Worm (Caenorhabditis elegans) whole organism, L1 larva: ENCODE data around the gene act-3.

Experiments used
- C04F5.9 ChIP-seq: sonication (generic microtip); optimal IDR thresholded peaks from 2 replicates; lab custom pipeline; 2016; ENCODE audit warnings: missing genetic modification characterization, missing compliant biosample characterization
- aha-1 ChIP-seq: fragments of 150-350 bp; optimal IDR thresholded peaks from 2 replicates; lab custom pipeline; 2014; ENCODE audit warnings: missing biosample characterization, missing genetic modification characterization
- aly-2 ChIP-seq: fragments of 150-350 bp; optimal IDR thresholded peaks from 2 replicates; lab custom pipeline; 2014; ENCODE audit warnings: missing biosample characterization, missing genetic modification characterization
- ama-1 ChIP-seq: fragments of 150-350 bp; optimal IDR thresholded peaks from 2 replicates; lab custom pipeline; 2014
- ceh-63 ChIP-seq: fragments of 200-800 bp; sonication (Bioruptor generic); optimal IDR thresholded peaks from 2 replicates; lab custom pipeline; 2018; ENCODE audit warnings: mild to moderate bottlenecking, missing genetic modification characterization, missing compliant biosample characterization
- ceh-8 ChIP-seq: fragments of 200-800 bp; sonication (Bioruptor generic); optimal IDR thresholded peaks from 2 replicates; lab custom pipeline; 2018; ENCODE audit warnings: mild to moderate bottlenecking, missing genetic modification characterization, moderate library complexity, missing compliant biosample characterization
- ceh-88 ChIP-seq: fragments of 200-800 bp; sonication (Bioruptor generic); IDR thresholded peaks from 2 replicates; pipeline ENCODE4 v1.3.6; 2022; ENCODE audit warnings: missing genetic modification characterization, missing compliant biosample characterization
- dpl-1 ChIP-seq, 3 experiments: fragments of 150-350 bp in 2 of 3; sonication (generic microtip) in 1 of 3; optimal IDR thresholded peaks; 2 replicates each; lab custom pipeline; 2014 to 2017; ENCODE audit warnings: missing biosample characterization in 3 of 3, missing genetic modification characterization in 3 of 3, missing genetic modification reagents in 3 of 3
- dsc-1 ChIP-seq: sonication (generic microtip); optimal IDR thresholded peaks from 2 replicates; lab custom pipeline; 2016; ENCODE audit warnings: mild to moderate bottlenecking, missing genetic modification characterization, missing compliant biosample characterization
- efl-1 ChIP-seq, 4 experiments: fragments of 150-350 bp; optimal IDR thresholded peaks in 3 of 4; peaks in 1 of 4; 1 replicate in 1 of 4; 2 replicates in 3 of 4; lab custom pipeline; 2014; ENCODE audit warnings: missing biosample characterization in 2 of 4, missing genetic modification characterization in 2 of 4, missing genetic modification reagents in 2 of 4
- egl-13 ChIP-seq: sonication (generic microtip); optimal IDR thresholded peaks from 2 replicates; lab custom pipeline; 2016; ENCODE audit warnings: missing genotype, missing genetic modification reagents, missing genetic modification characterization, missing compliant biosample characterization
- egl-27 ChIP-seq, 2 experiments: fragments of 150-350 bp in 1 of 2; sonication (generic microtip); optimal IDR thresholded peaks; 3 replicates each; lab custom pipeline; 2017 to 2018; ENCODE audit warnings: missing biosample characterization in 2 of 2, missing genetic modification characterization in 2 of 2, missing genetic modification reagents in 2 of 2
- fkh-10 ChIP-seq: sonication (generic microtip); optimal IDR thresholded peaks from 2 replicates; lab custom pipeline; 2017; ENCODE audit warnings: missing biosample characterization, missing genetic modification reagents, missing genetic modification characterization
- fkh-4 ChIP-seq: sonication (generic microtip); optimal IDR thresholded peaks from 2 replicates; lab custom pipeline; 2016; ENCODE audit warnings: missing compliant biosample characterization, missing genetic modification characterization, borderline replicate concordance
- fkh-8 ChIP-seq: sonication (generic microtip); optimal IDR thresholded peaks from 2 replicates; lab custom pipeline; 2016; ENCODE audit warnings: mild to moderate bottlenecking, missing genetic modification characterization, missing compliant biosample characterization
- grh-1 ChIP-seq: fragments of 200-800 bp; sonication (Bioruptor generic); IDR thresholded peaks from 2 replicates; pipeline ENCODE4 v1.3.6; 2022; ENCODE audit warnings: missing genetic modification reagents, missing genetic modification characterization, missing compliant biosample characterization
- lin-13 ChIP-seq: fragments of 150-350 bp; optimal IDR thresholded peaks from 2 replicates; lab custom pipeline; 2014; ENCODE audit warnings: missing biosample characterization, missing genetic modification reagents, missing genetic modification characterization
- lin-14 ChIP-seq: fragments of 200-800 bp; sonication (Bioruptor generic); optimal IDR thresholded peaks from 2 replicates; lab custom pipeline; 2018; ENCODE audit warnings: mild to moderate bottlenecking, missing genetic modification characterization, moderate library complexity, missing compliant biosample characterization
- lin-35 ChIP-seq, 2 experiments: fragments of 150-350 bp; optimal IDR thresholded peaks; 2 replicates each; lab custom pipeline; 2014; ENCODE audit warnings: missing biosample characterization in 2 of 2, missing genetic modification characterization in 2 of 2, missing genetic modification reagents in 2 of 2
- lsy-2 ChIP-seq, 2 experiments: fragments of 150-350 bp; optimal IDR thresholded peaks; 2 replicates each; lab custom pipeline; 2014; ENCODE audit warnings: missing biosample characterization in 2 of 2, missing genetic modification characterization in 2 of 2
- mab-9 ChIP-seq: fragments of 200-800 bp; sonication (Bioruptor generic); IDR thresholded peaks from 2 replicates; pipeline ENCODE4 v1.3.6; 2022; ENCODE audit warnings: missing genetic modification reagents, missing genetic modification characterization, missing compliant biosample characterization
- mdl-1 ChIP-seq, 2 experiments: fragments of 150-350 bp; optimal IDR thresholded peaks; 2 replicates each; lab custom pipeline; 2014 to 2017; ENCODE audit warnings: missing biosample characterization in 2 of 2, missing genetic modification characterization in 2 of 2, inconsistent platforms in 1 of 2
- nhr-11 ChIP-seq: fragments of 150-350 bp; optimal IDR thresholded peaks from 2 replicates; lab custom pipeline; 2014; ENCODE audit warnings: missing biosample characterization, missing genetic modification characterization
- nhr-19 ChIP-seq: fragments of 200-800 bp; sonication (Bioruptor generic); conservative IDR thresholded peaks from 2 replicates; pipeline ENCODE4 v1.3.6; 2022; ENCODE audit warnings: missing genetic modification characterization, missing compliant biosample characterization
- nhr-20 ChIP-seq: sonication (generic microtip); optimal IDR thresholded peaks from 2 replicates; lab custom pipeline; 2016; ENCODE audit warnings: mild to moderate bottlenecking, missing genetic modification characterization, missing compliant biosample characterization
- nhr-28 ChIP-seq: fragments of 150-350 bp; optimal IDR thresholded peaks from 2 replicates; lab custom pipeline; 2014; ENCODE audit warnings: missing biosample characterization, missing genetic modification characterization
- nhr-47 ChIP-seq: sonication (generic microtip); optimal IDR thresholded peaks from 2 replicates; lab custom pipeline; 2016; ENCODE audit warnings: mild to moderate bottlenecking, missing genetic modification characterization, moderate library complexity, missing compliant biosample characterization
- nhr-71 ChIP-seq: sonication (generic microtip); optimal IDR thresholded peaks from 2 replicates; lab custom pipeline; 2016; ENCODE audit warnings: mild to moderate bottlenecking, missing genetic modification characterization, moderate library complexity, missing compliant biosample characterization
- nhr-90 ChIP-seq: sonication (generic microtip); optimal IDR thresholded peaks from 2 replicates; lab custom pipeline; 2016; ENCODE audit warnings: mild to moderate bottlenecking, missing genetic modification characterization, missing compliant biosample characterization; ENCODE audit not compliant: poor library complexity
- pag-3 ChIP-seq: sonication (generic microtip); optimal IDR thresholded peaks from 2 replicates; lab custom pipeline; 2017; ENCODE audit warnings: missing genetic modification characterization, mild to moderate bottlenecking, missing compliant biosample characterization, antibody characterized with exemption, borderline replicate concordance; ENCODE audit not compliant: insufficient read depth
- pqm-1 ChIP-seq: sonication (generic microtip); optimal IDR thresholded peaks from 3 replicates; lab custom pipeline; 2017; ENCODE audit warnings: missing biosample characterization, missing genetic modification characterization
- rnt-1 ChIP-seq: sonication (generic microtip); optimal IDR thresholded peaks from 2 replicates; lab custom pipeline; 2016; ENCODE audit warnings: mild to moderate bottlenecking, missing genetic modification characterization, moderate library complexity, missing compliant biosample characterization
- skn-1 ChIP-seq: fragments of 150-350 bp; optimal IDR thresholded peaks from 2 replicates; lab custom pipeline; 2014; ENCODE audit warnings: missing biosample characterization, missing genetic modification characterization
- snu-23 ChIP-seq: sonication (generic microtip); optimal IDR thresholded peaks from 2 replicates; lab custom pipeline; 2016; ENCODE audit warnings: missing genetic modification characterization, missing compliant biosample characterization
- sox-4 ChIP-seq: sonication (generic microtip); optimal IDR thresholded peaks from 2 replicates; lab custom pipeline; 2016; ENCODE audit warnings: missing genetic modification characterization, missing compliant biosample characterization
- sptf-1 ChIP-seq: fragments of 150-350 bp; optimal IDR thresholded peaks from 2 replicates; lab custom pipeline; 2014; ENCODE audit warnings: missing biosample characterization, missing genetic modification characterization
- sup-37 ChIP-seq: fragments of 200-800 bp; sonication (Bioruptor generic); optimal IDR thresholded peaks from 2 replicates; lab custom pipeline; 2018; ENCODE audit warnings: mild to moderate bottlenecking, missing genetic modification characterization, missing compliant biosample characterization
- tbx-2 ChIP-seq: sonication (generic microtip); optimal IDR thresholded peaks from 2 replicates; lab custom pipeline; 2016; ENCODE audit warnings: missing genetic modification characterization, missing compliant biosample characterization
- unc-62 ChIP-seq: fragments of 150-350 bp; optimal IDR thresholded peaks from 2 replicates; lab custom pipeline; 2014; ENCODE audit warnings: missing biosample characterization, missing genetic modification reagents, missing genetic modification characterization
- unc-86 ChIP-seq: sonication (generic microtip); optimal IDR thresholded peaks from 2 replicates; lab custom pipeline; 2016; ENCODE audit warnings: missing genetic modification characterization, missing compliant biosample characterization
- unc-98 ChIP-seq: fragments of 200-800 bp; sonication (Bioruptor generic); IDR thresholded peaks from 2 replicates; pipeline ENCODE4 v1.3.6; 2022; ENCODE audit warnings: missing genetic modification characterization, missing compliant biosample characterization
- vab-15 ChIP-seq: sonication (generic microtip); optimal IDR thresholded peaks from 2 replicates; lab custom pipeline; 2017; ENCODE audit warnings: missing genotype, mild to moderate bottlenecking, missing genetic modification characterization, missing compliant biosample characterization
- zag-1 ChIP-seq: fragments of 150-350 bp; optimal IDR thresholded peaks from 2 replicates; lab custom pipeline; 2014; ENCODE audit warnings: missing biosample characterization, missing genetic modification characterization
- zip-4 ChIP-seq: fragments of 200-800 bp; sonication (Bioruptor generic); optimal IDR thresholded peaks from 2 replicates; lab custom pipeline; 2018; ENCODE audit warnings: mild to moderate bottlenecking, missing genetic modification characterization, moderate library complexity, missing compliant biosample characterization
- ztf-11 ChIP-seq, 2 experiments: sonication (generic microtip); optimal IDR thresholded peaks; 2 replicates each; lab custom pipeline; 2016 to 2017; ENCODE audit warnings: missing genetic modification characterization in 2 of 2, missing biosample characterization in 1 of 2, missing compliant biosample characterization in 1 of 2
- ztf-4 ChIP-seq: fragments of 150-350 bp; optimal IDR thresholded peaks from 2 replicates; lab custom pipeline; 2014; ENCODE audit warnings: missing biosample characterization, missing genetic modification characterization

act-3 gene

DNA sequence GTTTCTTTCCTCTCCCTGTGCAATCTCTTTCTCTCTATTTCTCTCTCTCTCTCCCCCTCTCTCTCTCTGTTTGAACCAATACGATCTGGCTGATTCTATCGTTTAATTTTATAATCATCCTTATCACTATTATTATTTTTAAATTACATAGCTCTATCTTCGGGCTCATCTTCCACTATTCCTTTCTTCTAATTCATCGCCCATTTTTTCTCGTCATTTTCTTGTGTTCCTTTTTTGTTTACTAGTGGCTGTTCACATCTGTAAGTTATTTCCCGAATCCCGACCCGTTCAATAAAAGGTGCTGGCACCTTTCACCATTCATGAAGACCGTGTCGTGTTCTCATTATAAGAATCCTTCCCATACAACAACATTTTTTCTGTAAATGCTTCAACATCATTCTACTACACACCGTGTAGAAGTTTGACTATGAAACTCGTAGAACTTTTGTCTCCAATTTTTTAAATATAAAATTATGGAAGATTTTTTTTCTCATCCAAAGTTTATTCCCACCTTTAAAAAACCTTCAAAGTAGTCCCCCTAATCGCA is 44.0 kb upstream of the act-3 start:
- TF ChIP-seq nhr-20 (tag; lab: Kevin White, UChicago) (peak; percentile 16), ztf-11 (tag; optimal IDR thresholded peaks at IDR 0.05; lab: Kevin White, UChicago) (peak in 1 of 2 experiments; percentile 3), nhr-71 (peak; percentile 56), pqm-1 (tag; lab: Kevin White, UChicago) (no peak), ceh-88 (GFP tag; lab: Robert Waterston, UW) (no peak), lin-14 (no peak), efl-1 (optimal IDR thresholded peaks at IDR 0.05; lab: Kevin White, UChicago) (peak in 1 of 2 experiments; percentile 15), efl-1 (GFP tag; optimal IDR thresholded peaks at IDR 0.05 in 1 of 2; lab: Kevin White, UChicago) (peak in 1 of 2 experiments; percentile 71), nhr-90 (peak; percentile 61), ztf-4 (tag; lab: Kevin White, UChicago) (peak; percentile 60), ceh-63 (GFP tag; lab: Kevin White, UChicago) (no peak), ama-1 (lab: Kevin White, UChicago) (peak; percentile 20), lin-35 (GFP tag; optimal IDR thresholded peaks at IDR 0.05; lab: Kevin White, UChicago) (peak in 1 of 2 experiments; percentile 11), nhr-47 (peak; percentile 15)

DNA sequence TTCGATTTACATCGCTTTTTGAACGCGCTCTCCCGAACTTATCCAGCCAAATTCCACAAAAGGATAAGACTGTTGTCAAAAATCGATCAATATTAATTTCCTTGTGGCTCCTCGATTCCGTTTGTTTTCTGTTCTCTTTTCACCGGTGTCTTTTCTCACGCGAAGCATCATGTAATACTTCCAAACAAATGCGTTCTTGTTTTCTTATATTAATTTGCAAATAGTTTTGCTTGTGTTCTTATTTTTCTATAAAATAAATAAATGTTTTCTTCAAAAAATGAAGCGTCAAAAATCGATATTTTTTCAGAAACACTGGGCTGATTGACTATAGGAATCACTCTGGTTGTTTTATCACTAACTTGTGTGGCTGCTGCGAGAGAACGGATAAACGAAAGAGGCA is 39.3 kb upstream of the act-3 start, which contains the start of gene math-33:
Gene math-33 (plus strand): TSS at position 301 of the 400 bp plus-strand sequence.
- no peak for TF ChIP-seq dpl-1 (GFP tag; optimal IDR thresholded peaks at IDR 0.05; lab: Kevin White, UChicago)
- no peak for TF ChIP-seq dsc-1 (tag; lab: Kevin White, UChicago)
- no peak for TF ChIP-seq aly-2
- no peak for TF ChIP-seq mdl-1 (tag; optimal IDR thresholded peaks at IDR 0.05; lab: Kevin White, UChicago)
- TF ChIP-seq unc-98 (GFP tag; lab: Robert Waterston, UW), result no peak
- no peak for TF ChIP-seq fkh-4 (tag; lab: Kevin White, UChicago)
- no peak for TF ChIP-seq C04F5.9 (tag; lab: Kevin White, UChicago)
- no peak for TF ChIP-seq rnt-1 (tag; lab: Kevin White, UChicago)
- TF ChIP-seq snu-23 (GFP tag; lab: Kevin White, UChicago), result no peak
- no peak for TF ChIP-seq tbx-2 (tag; lab: Kevin White, UChicago)
- TF ChIP-seq nhr-28 (tag; lab: Kevin White, UChicago), result no peak
- no peak for TF ChIP-seq fkh-10 (GFP tag; lab: Kevin White, UChicago)
- TF ChIP-seq ceh-8 (GFP tag; lab: Kevin White, UChicago), result no peak
- no peak for TF ChIP-seq sptf-1 (tag; lab: Kevin White, UChicago)
- TF ChIP-seq fkh-8 (tag; lab: Kevin White, UChicago), result no peak
- no peak for TF ChIP-seq efl-1 (optimal IDR thresholded peaks at IDR 0.05; lab: Kevin White, UChicago)
- TF ChIP-seq efl-1 (GFP tag; optimal IDR thresholded peaks at IDR 0.05 in 1 of 2; lab: Kevin White, UChicago), result no peak
- no peak for TF ChIP-seq skn-1 (tag; lab: Kevin White, UChicago)

DNA sequence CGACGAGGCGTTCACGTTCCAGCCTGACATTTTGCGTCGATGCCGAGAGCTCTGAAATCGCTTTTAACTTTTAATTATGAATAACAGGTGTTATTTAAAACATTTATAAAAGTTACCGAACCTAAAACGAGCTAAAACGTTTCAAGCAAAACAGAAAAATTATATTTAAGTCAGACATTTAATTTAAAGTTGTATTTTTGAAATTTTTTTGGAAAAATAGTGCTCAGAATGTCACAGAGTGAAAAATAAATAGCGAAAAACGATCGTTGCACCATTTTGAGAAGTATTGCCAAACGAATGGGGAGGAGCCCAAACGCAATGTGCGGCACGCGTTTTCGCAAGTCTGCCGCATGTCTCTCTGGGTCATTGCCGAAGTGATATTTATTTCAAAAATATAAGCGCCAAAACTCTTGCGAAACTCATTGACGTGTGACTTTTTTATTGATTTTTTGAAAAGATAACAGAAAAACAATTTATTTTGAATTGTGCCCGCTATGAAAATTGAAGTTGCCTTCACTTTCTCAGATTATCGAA is 38.8 kb upstream of the act-3 start, which contains the start of gene erfa-3:
Gene erfa-3 (minus strand): TSS at position 51 of the 534 bp plus-strand sequence.
- TF ChIP-seq skn-1 (tag; lab: Kevin White, UChicago) (peak; percentile 87), egl-13 (tag; lab: Kevin White, UChicago) (peak; percentile 53), sox-4 (tag; lab: Kevin White, UChicago) (peak; percentile 34), pqm-1 (tag; lab: Kevin White, UChicago) (no peak), lsy-2 (tag; optimal IDR thresholded peaks at IDR 0.05; lab: Kevin White, UChicago) (peak; percentile 58 to 60), aha-1 (tag; lab: Kevin White, UChicago) (no peak), zag-1 (tag; lab: Kevin White, UChicago) (no peak), C04F5.9 (tag; lab: Kevin White, UChicago) (no peak), lin-13 (GFP tag; lab: Kevin White, UChicago) (no peak), nhr-19 (GFP tag; lab: Robert Waterston, UW) (peak; percentile 53), lin-35 (GFP tag; optimal IDR thresholded peaks at IDR 0.05; lab: Kevin White, UChicago) (peak; percentile 40 to 72), dpl-1 (GFP tag; optimal IDR thresholded peaks at IDR 0.05; lab: Kevin White, UChicago) (peak; percentile 55 to 62 (median 59)), fkh-4 (tag; lab: Kevin White, UChicago) (no peak), vab-15 (no peak), unc-86 (tag; lab: Kevin White, UChicago) (peak; percentile 38), fkh-10 (GFP tag; lab: Kevin White, UChicago) (no peak), pag-3 (tag; lab: Kevin White, UChicago) (no peak), grh-1 (peak; percentile 51; the same call in 1 of the 2 replicates), zip-4 (GFP tag; lab: Kevin White, UChicago) (peak; percentile 29), mab-9 (GFP tag; lab: Robert Waterston, UW) (no peak), nhr-11 (no peak), unc-62 (GFP tag; lab: Kevin White, UChicago) (no peak), egl-27 (tag; optimal IDR thresholded peaks at IDR 0.05; lab: Kevin White, UChicago) (no peak), ceh-88 (GFP tag; lab: Robert Waterston, UW) (no peak), sup-37 (GFP tag; lab: Kevin White, UChicago) (no peak)
